Fruit fly (Drosophila melanogaster) whole organism, embryonic: ENCODE measurements around the gene CG14229.

Experiments
- CG1024 ChIP-seq: fragments of 200-800 bp; sonication (Bioruptor generic); IDR thresholded peaks from 2 replicates; pipeline ENCODE4 v1.3.6; 2022; ENCODE audit warnings: missing biosample characterization, missing genetic modification characterization
- CG10321 ChIP-seq: fragments of 200-800 bp; sonication (Bioruptor generic); IDR thresholded peaks from 2 replicates; pipeline ENCODE4 v1.3.6; 2022; ENCODE audit warnings: missing biosample characterization, missing genetic modification characterization
- CG15514 ChIP-seq: fragments of 200-800 bp; sonication (Bioruptor generic); optimal IDR thresholded peaks from 3 replicates; lab custom pipeline; 2017; ENCODE audit warnings: missing biosample characterization, missing genetic modification characterization, mild to moderate bottlenecking, moderate library complexity, missing genetic modification reagents
- CG15601 ChIP-seq: fragments of 200-800 bp; sonication (Bioruptor generic); optimal IDR thresholded peaks from 3 replicates; lab custom pipeline; 2019; ENCODE audit warnings: missing biosample characterization, mild to moderate bottlenecking, missing genetic modification characterization, moderate library complexity
- CG15696 ChIP-seq: fragments of 200-800 bp; sonication (Bioruptor generic); optimal IDR thresholded peaks from 2 replicates; lab custom pipeline; 2019; ENCODE audit warnings: missing biosample characterization, mild to moderate bottlenecking, missing genetic modification characterization, moderate library complexity
- CG17328 ChIP-seq: fragments of 200-800 bp; sonication (Bioruptor generic); IDR thresholded peaks from 2 replicates; pipeline ENCODE4 v1.3.6; 2022; ENCODE audit warnings: missing biosample characterization, missing genetic modification characterization
- CG17359 ChIP-seq: fragments of 200-800 bp; sonication (Bioruptor generic); optimal IDR thresholded peaks from 3 replicates; lab custom pipeline; 2018; ENCODE audit warnings: missing biosample characterization, mild to moderate bottlenecking, missing genetic modification characterization, moderate library complexity
- CG17385 ChIP-seq: fragments of 200-800 bp; sonication (Bioruptor generic); optimal IDR thresholded peaks from 3 replicates; lab custom pipeline; 2018; ENCODE audit warnings: missing biosample characterization, mild to moderate bottlenecking, missing genetic modification characterization
- CG18619 ChIP-seq: fragments of 200-800 bp; sonication (Bioruptor generic); optimal IDR thresholded peaks from 3 replicates; lab custom pipeline; 2017; ENCODE audit warnings: missing biosample characterization, mild to moderate bottlenecking, missing genetic modification characterization
- CG18764 ChIP-seq: fragments of 200-800 bp; sonication (Bioruptor generic); optimal IDR thresholded peaks from 3 replicates; lab custom pipeline; 2016; ENCODE audit warnings: missing biosample characterization, missing genetic modification characterization
- CG33213 ChIP-seq: fragments of 200-800 bp; sonication (Bioruptor generic); optimal IDR thresholded peaks from 3 replicates; lab custom pipeline; 2016; ENCODE audit warnings: missing biosample characterization, missing genetic modification characterization
- CG4820 ChIP-seq: fragments of 200-800 bp; sonication (Bioruptor generic); optimal IDR thresholded peaks from 3 replicates; lab custom pipeline; 2016; ENCODE audit warnings: missing biosample characterization, missing genetic modification characterization
- CG6813 ChIP-seq: fragments of 200-800 bp; sonication (Bioruptor generic); optimal IDR thresholded peaks from 2 replicates; lab custom pipeline; 2017; ENCODE audit warnings: missing biosample characterization, missing genetic modification characterization, mild to moderate bottlenecking, moderate library complexity, missing genetic modification reagents
- CG8944 ChIP-seq: fragments of 200-800 bp; sonication (Bioruptor generic); optimal IDR thresholded peaks from 3 replicates; lab custom pipeline; 2016; ENCODE audit warnings: missing biosample characterization, missing genetic modification characterization
- CkIIα-i1 ChIP-seq: fragments of 200-800 bp; sonication (Bioruptor generic); IDR thresholded peaks from 2 replicates; pipeline ENCODE4 v1.3.6; 2022; ENCODE audit warnings: missing biosample characterization, missing genetic modification characterization
- Dip3 ChIP-seq: fragments of 200-800 bp; sonication (Bioruptor generic); optimal IDR thresholded peaks from 3 replicates; lab custom pipeline; 2016; ENCODE audit warnings: missing biosample characterization, missing genetic modification characterization
- H15 ChIP-seq: fragments of 200-800 bp; sonication (Bioruptor generic); IDR thresholded peaks from 3 replicates; pipeline ENCODE4 v1.3.6; 2022; ENCODE audit warnings: missing biosample characterization, missing genetic modification characterization
- Hmx ChIP-seq: fragments of 200-800 bp; sonication (Bioruptor generic); optimal IDR thresholded peaks from 2 replicates; lab custom pipeline; 2016; ENCODE audit warnings: missing biosample characterization, missing genetic modification characterization
- Optix ChIP-seq: fragments of 200-800 bp; sonication (Bioruptor generic); IDR thresholded peaks from 3 replicates; pipeline ENCODE4 v1.3.6; 2022; ENCODE audit warnings: missing biosample characterization, missing genetic modification characterization
- Six4 ChIP-seq: fragments of 200-800 bp; sonication (Bioruptor generic); optimal IDR thresholded peaks from 2 replicates; lab custom pipeline; 2016; ENCODE audit warnings: missing biosample characterization, missing genetic modification characterization
- Ssrp ChIP-seq: fragments of 200-800 bp; sonication (Bioruptor generic); optimal IDR thresholded peaks from 2 replicates; lab custom pipeline; 2018; ENCODE audit warnings: missing biosample characterization, mild to moderate bottlenecking, missing genetic modification characterization, moderate library complexity
- Taf1 ChIP-seq: fragments of 200-800 bp; sonication (Bioruptor generic); IDR thresholded peaks from 2 replicates; pipeline ENCODE4 v1.3.6; 2022; ENCODE audit warnings: missing biosample characterization, missing genetic modification characterization
- ara ChIP-seq: fragments of 200-800 bp; sonication (Bioruptor generic); IDR thresholded peaks from 2 replicates; pipeline ENCODE4 v1.3.6; 2022; ENCODE audit warnings: missing biosample characterization, missing genetic modification characterization
- bowl ChIP-seq: fragments of 200-800 bp; sonication (Bioruptor generic); IDR thresholded peaks from 2 replicates; pipeline ENCODE4 v1.3.6; 2022; ENCODE audit warnings: missing biosample characterization, missing genetic modification characterization
- caup ChIP-seq: fragments of 200-800 bp; sonication (Bioruptor generic); optimal IDR thresholded peaks from 3 replicates; lab custom pipeline; 2017; ENCODE audit warnings: missing biosample characterization, mild to moderate bottlenecking, missing genetic modification characterization, moderate library complexity; ENCODE audit not compliant: severe bottlenecking
- croc ChIP-seq: fragments of 200-800 bp; sonication (Bioruptor generic); conservative IDR thresholded peaks from 3 replicates; pipeline ENCODE4 v1.3.6; 2022; ENCODE audit warnings: missing biosample characterization, missing genetic modification characterization
- crol ChIP-seq: fragments of 200-800 bp; sonication (Bioruptor generic); IDR thresholded peaks from 2 replicates; pipeline ENCODE4 v1.3.6; 2022; ENCODE audit warnings: missing biosample characterization, missing genetic modification characterization
- dati ChIP-seq: fragments of 200-800 bp; sonication (Bioruptor generic); IDR thresholded peaks from 2 replicates; pipeline ENCODE4 v1.3.6; 2022; ENCODE audit warnings: missing biosample characterization, missing genetic modification characterization
- dmrt11E ChIP-seq: fragments of 200-800 bp; sonication (Bioruptor generic); optimal IDR thresholded peaks from 3 replicates; lab custom pipeline; 2018; ENCODE audit warnings: missing biosample characterization, mild to moderate bottlenecking, missing genetic modification characterization, moderate library complexity
- dmrt99B ChIP-seq: fragments of 200-800 bp; sonication (Bioruptor generic); optimal IDR thresholded peaks from 2 replicates; lab custom pipeline; 2018; ENCODE audit warnings: missing biosample characterization, mild to moderate bottlenecking, missing genetic modification characterization, moderate library complexity
- exex ChIP-seq: fragments of 200-800 bp; sonication (Bioruptor generic); optimal IDR thresholded peaks from 4 replicates; lab custom pipeline; 2018; ENCODE audit warnings: missing biosample characterization, mild to moderate bottlenecking, missing genetic modification characterization, moderate library complexity
- fru ChIP-seq: fragments of >200 bp; optimal IDR thresholded peaks from 2 replicates; lab custom pipeline; 2017
- grau ChIP-seq: fragments of 200-800 bp; optimal IDR thresholded peaks from 3 replicates; lab custom pipeline; 2019; ENCODE audit warnings: missing biosample characterization, mild to moderate bottlenecking, missing genetic modification characterization, moderate library complexity
- hkb ChIP-seq, 2 experiments: fragments of 200-800 bp in 1 of 2; fragments of >200 bp in 1 of 2; sonication (Bioruptor generic) in 1 of 2; IDR thresholded peaks in 1 of 2; optimal IDR thresholded peaks in 1 of 2; 2 replicates each; pipeline versions ENCODE4 v1.3.6 to Lab custom; 2017 to 2022; ENCODE audit warnings: missing biosample characterization in 1 of 2, missing genetic modification characterization in 1 of 2
- kah ChIP-seq: fragments of 200-800 bp; sonication (Bioruptor generic); optimal IDR thresholded peaks from 2 replicates; lab custom pipeline; 2018; ENCODE audit warnings: missing biosample characterization, mild to moderate bottlenecking, missing genetic modification characterization
- lola ChIP-seq, 3 experiments: fragments of >200 bp in 2 of 3; fragments of 200-800 bp in 1 of 3; sonication (Bioruptor generic) in 1 of 3; optimal IDR thresholded peaks; 2 replicates each; lab custom pipeline; 2017 to 2019; ENCODE audit warnings: missing biosample characterization in 3 of 3, missing genetic modification characterization in 3 of 3, mild to moderate bottlenecking in 1 of 3, moderate library complexity in 1 of 3
- mirr ChIP-seq: fragments of 200-800 bp; sonication (Bioruptor generic); optimal IDR thresholded peaks from 3 replicates; lab custom pipeline; 2018; ENCODE audit warnings: missing biosample characterization, mild to moderate bottlenecking, missing genetic modification characterization
- pan ChIP-seq, 4 experiments: fragments of >200 bp in 3 of 4; fragments of 200-800 bp in 1 of 4; sonication (Bioruptor generic) in 1 of 4; optimal IDR thresholded peaks in 3 of 4; IDR thresholded peaks in 1 of 4; 2 replicates each; pipeline versions ENCODE4 v1.3.6 to Lab custom; 2017 to 2022; ENCODE audit warnings: missing biosample characterization in 2 of 4, missing genetic modification characterization in 2 of 4, mixed read lengths in 1 of 4
- pfk ChIP-seq: fragments of 200-800 bp; sonication (Bioruptor generic); optimal IDR thresholded peaks from 2 replicates; lab custom pipeline; 2018; ENCODE audit warnings: missing biosample characterization, mild to moderate bottlenecking, missing genetic modification characterization, moderate library complexity
- ranshi ChIP-seq: fragments of 200-800 bp; sonication (Bioruptor generic); IDR thresholded peaks from 2 replicates; pipeline ENCODE4 v1.3.6; 2022; ENCODE audit warnings: missing biosample characterization, missing genetic modification characterization
- rib ChIP-seq: fragments of 200-800 bp; sonication (Bioruptor generic); IDR thresholded peaks from 2 replicates; pipeline ENCODE4 v1.3.6; 2022; ENCODE audit warnings: missing biosample characterization, missing genetic modification characterization
- row ChIP-seq: fragments of 200-800 bp; sonication (Bioruptor generic); IDR thresholded peaks from 3 replicates; pipeline ENCODE4 v1.3.6; 2022; ENCODE audit warnings: missing biosample characterization, missing genetic modification characterization
- salm ChIP-seq: fragments of 200-800 bp; sonication (Bioruptor generic); optimal IDR thresholded peaks from 2 replicates; lab custom pipeline; 2018; ENCODE audit warnings: missing biosample characterization, mild to moderate bottlenecking, missing genetic modification characterization
- sc ChIP-seq, 3 experiments: fragments of >200 bp in 2 of 3; fragments of 200-800 bp in 1 of 3; sonication (Bioruptor generic) in 1 of 3; optimal IDR thresholded peaks; 2 replicates in 2 of 3; 3 replicates in 1 of 3; lab custom pipeline; 2017; ENCODE audit warnings: mild to moderate bottlenecking in 1 of 3, missing biosample characterization in 1 of 3, missing genetic modification characterization in 1 of 3, missing genetic modification reagents in 1 of 3
- sens ChIP-seq: fragments of 200-800 bp; sonication (Bioruptor generic); peaks from one replicate; lab custom pipeline; 2016; ENCODE audit warnings: missing biosample characterization, missing genetic modification characterization
- tgo ChIP-seq: fragments of 200-800 bp; sonication (Bioruptor generic); IDR thresholded peaks from 3 replicates; pipeline ENCODE4 v1.3.6; 2022; ENCODE audit warnings: missing biosample characterization, missing genetic modification characterization

Gene CG14229

DNA sequence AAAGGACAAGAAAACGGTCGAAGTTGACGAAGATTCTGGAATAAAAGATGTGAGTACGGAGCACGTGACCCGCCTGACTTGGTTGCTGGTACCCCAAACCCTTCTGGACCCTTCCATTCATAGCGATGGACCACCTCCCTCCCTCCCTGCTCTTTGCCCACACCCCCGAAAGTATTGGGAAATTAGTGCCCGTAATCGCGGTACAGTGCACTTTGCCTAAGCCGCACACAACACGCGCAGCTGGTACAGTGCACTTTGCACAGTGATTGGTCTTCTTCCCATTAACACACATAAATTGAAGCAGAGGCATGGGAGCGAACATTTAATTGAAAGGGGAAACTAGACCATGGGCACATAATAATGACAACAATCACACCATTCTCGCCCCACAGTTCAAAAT lies 11.0 kb downstream of the CG14229 start:
- TF ChIP-seq Optix (GFP tag; lab: Robert Waterston, UW), result 0 out of 3 replicates have a peak, but pooled peaks have one; percentile 27
- TF ChIP-seq Taf1 (GFP tag; lab: Robert Waterston, UW), result no peak
- TF ChIP-seq crol, result peak; percentile 75
- 0 out of 2 replicates have a peak, but pooled peaks have one; percentile 37 for TF ChIP-seq ara (GFP tag; lab: Robert Waterston, UW)
- TF ChIP-seq row, result peak; percentile 23; the same call in 1 of the 3 replicates
- no peak for TF ChIP-seq hkb (optimal IDR thresholded peaks at IDR 0.05; lab: Kevin White, UChicago)
- no peak for TF ChIP-seq hkb (GFP tag; IDR thresholded peaks at IDR 0.05; lab: Robert Waterston, UW)
- peak; percentile 86 for TF ChIP-seq grau (tag; lab: Kevin White, UChicago)
- TF ChIP-seq ranshi, result peak; percentile 24; the same call in 1 of the 2 replicates

DNA sequence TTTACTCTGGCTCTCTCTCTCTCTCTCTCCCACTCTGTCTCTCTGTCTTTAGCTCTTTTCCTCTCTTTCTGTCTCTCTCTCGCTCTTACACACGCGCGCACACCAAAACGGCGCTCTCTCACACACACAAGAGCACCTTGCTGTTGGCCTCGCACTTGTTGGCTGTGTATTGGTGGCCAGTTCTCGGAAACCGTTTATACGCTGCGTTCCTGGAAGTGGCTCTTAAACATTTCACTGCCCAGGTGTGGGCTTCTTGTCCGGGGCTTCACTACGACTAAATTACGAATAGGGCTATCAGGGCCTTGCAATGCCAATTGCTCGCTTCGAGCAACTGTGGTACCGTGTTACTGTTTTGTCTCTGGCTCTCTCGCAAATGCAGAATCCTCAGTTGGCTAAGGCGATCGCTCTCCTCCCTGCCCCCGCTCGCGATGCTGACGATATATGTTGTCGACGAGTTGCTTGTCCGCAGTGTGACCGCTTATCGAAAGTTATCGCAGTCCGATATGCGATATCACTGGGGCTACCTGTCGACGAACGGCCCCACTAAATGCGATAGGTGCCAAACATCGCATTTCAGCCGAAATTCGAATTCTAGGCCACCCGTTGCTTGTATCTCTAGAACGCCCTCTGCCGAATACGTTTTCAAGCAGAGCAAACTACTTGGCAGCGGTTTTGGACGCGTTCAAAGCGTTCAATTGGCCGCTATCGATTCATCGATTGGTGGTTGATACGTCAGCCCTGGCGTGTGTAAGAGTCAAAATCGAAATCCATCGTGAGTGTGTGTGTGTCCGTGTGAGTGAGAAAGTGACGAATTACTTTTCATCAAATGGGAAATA lies 11.8 kb downstream of the CG14229 start, which contains the start of the genes dome and Ubqn:
Gene dome, minus strand, starts transcription at position 479 of the 836 bp plus-strand sequence.
Gene Ubqn, plus strand, starts transcription at position 769 of the 836 bp plus-strand sequence.
- no peak for TF ChIP-seq ranshi
- TF ChIP-seq dmrt99B (tag; lab: Kevin White, UChicago), result no peak
- no peak for TF ChIP-seq CG18619 (GFP tag; lab: Kevin White, UChicago)
- TF ChIP-seq Hmx (GFP tag; lab: Kevin White, UChicago), result no peak
- no peak for TF ChIP-seq CG8944 (GFP tag; lab: Kevin White, UChicago)
- TF ChIP-seq dmrt11E (tag; lab: Kevin White, UChicago), result peak; percentile 23
- TF ChIP-seq rib (GFP tag; lab: Robert Waterston, UW), result no peak
- no peak for TF ChIP-seq bowl
- no peak for TF ChIP-seq CG10321 (GFP tag; lab: Robert Waterston, UW)
- no peak for TF ChIP-seq sc (optimal IDR thresholded peaks at IDR 0.05; lab: Kevin White, UChicago)
- TF ChIP-seq sc (GFP tag; optimal IDR thresholded peaks at IDR 0.05; lab: Kevin White, UChicago), result no peak
- no peak for TF ChIP-seq CG18764
- no peak for TF ChIP-seq exex (tag; lab: Kevin White, UChicago)
- TF ChIP-seq CG1024 (GFP tag; lab: Robert Waterston, UW), result no peak
- peak; percentile 33 for TF ChIP-seq kah (GFP tag; lab: Kevin White, UChicago)
- no peak for TF ChIP-seq CG15696
- peak; percentile 36 for TF ChIP-seq Dip3 (GFP tag; lab: Kevin White, UChicago)
- no peak for TF ChIP-seq CG17359
- TF ChIP-seq CG15601 (tag; lab: Kevin White, UChicago), result peak; percentile 36
- TF ChIP-seq salm (tag; lab: Kevin White, UChicago), result no peak
- no peak for TF ChIP-seq croc
- TF ChIP-seq dati (GFP tag; lab: Robert Waterston, UW), result no peak
- TF ChIP-seq caup (GFP tag; lab: Kevin White, UChicago), result no peak
- peak; percentile 44 for TF ChIP-seq CG17385 (GFP tag; lab: Kevin White, UChicago)
- no peak for TF ChIP-seq fru (lab: Kevin White, UChicago)
- TF ChIP-seq lola (GFP tag; optimal IDR thresholded peaks at IDR 0.05; lab: Kevin White, UChicago), result no peak
- TF ChIP-seq H15 (GFP tag; lab: Robert Waterston, UW), result no peak
- peak; percentile 34 for TF ChIP-seq CG4820 (GFP tag; lab: Kevin White, UChicago)
- TF ChIP-seq sens (GFP tag; lab: Kevin White, UChicago), result peak; percentile 72
- no peak for TF ChIP-seq Six4 (GFP tag; lab: Kevin White, UChicago)
- peak; percentile 60 for TF ChIP-seq CG15514 (GFP tag; lab: Kevin White, UChicago)
- no peak for TF ChIP-seq CG6813 (GFP tag; lab: Kevin White, UChicago)
- TF ChIP-seq tgo (GFP tag; lab: Robert Waterston, UW), result no peak
- TF ChIP-seq Ssrp, result no peak
- TF ChIP-seq pan (optimal IDR thresholded peaks at IDR 0.05; lab: Kevin White, UChicago), result no peak
- TF ChIP-seq pan (GFP tag; optimal IDR thresholded peaks at IDR 0.05 in 1 of 2, IDR thresholded peaks at IDR 0.05 in 1 of 2), result no peak
- TF ChIP-seq mirr (GFP tag; lab: Kevin White, UChicago), result peak; percentile 4
- no peak for TF ChIP-seq pfk (GFP tag; lab: Kevin White, UChicago)
- no peak for TF ChIP-seq CG17328
- no peak for TF ChIP-seq CG33213 (GFP tag; lab: Kevin White, UChicago)
- no peak for TF ChIP-seq CkIIα-i1 (GFP tag; lab: Robert Waterston, UW)
